Worm (Caenorhabditis elegans) whole organism, L4/young adult: Measurements from ENCODE around the gene gmeb-3.

Source experiments
- W03F9.2 ChIP-seq: fragments of 150-350 bp; optimal IDR thresholded peaks from 2 replicates; lab custom pipeline; 2014; ENCODE audit warnings: missing biosample characterization, missing genetic modification characterization
- dao-5 ChIP-seq: sonication (generic microtip); optimal IDR thresholded peaks from 2 replicates; lab custom pipeline; 2016; ENCODE audit warnings: missing genotype, missing genetic modification characterization, moderate library complexity, missing compliant biosample characterization
- him-1 ChIP-seq: sonication (generic microtip); optimal IDR thresholded peaks from 2 replicates; lab custom pipeline; 2016; ENCODE audit warnings: missing genotype, missing genetic modification reagents, missing genetic modification characterization, missing compliant biosample characterization

Gene gmeb-3

DNA sequence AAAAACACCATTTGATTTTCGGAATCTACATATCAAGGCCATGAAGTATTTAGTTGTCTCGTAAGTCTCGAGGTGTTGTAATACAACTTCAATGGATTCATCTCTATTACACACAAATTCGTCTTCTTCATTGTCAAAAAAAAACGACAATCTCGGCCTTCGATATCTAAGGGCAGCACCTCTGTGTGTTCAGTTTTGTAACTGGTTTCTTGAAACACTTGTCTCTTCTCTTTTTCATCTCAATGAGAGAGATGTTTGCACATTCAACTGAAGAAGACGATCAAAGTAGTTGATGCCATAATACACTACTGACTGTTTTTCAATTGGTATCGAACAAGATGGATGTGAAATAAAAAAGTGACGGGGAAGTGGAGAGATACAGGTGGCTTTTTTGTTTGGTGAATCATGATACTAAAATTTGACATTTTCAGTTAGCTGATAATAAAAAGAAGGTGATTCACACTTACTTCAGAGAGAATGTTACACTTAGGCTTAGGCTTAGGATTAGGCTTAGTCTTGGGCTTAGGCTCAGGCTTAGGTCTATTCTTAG is 43.1 kb downstream of the gmeb-3 start:
- TF ChIP-seq dao-5 (no peak), him-1 (tag; lab: Kevin White, UChicago) (no peak), W03F9.2 (no peak)

DNA sequence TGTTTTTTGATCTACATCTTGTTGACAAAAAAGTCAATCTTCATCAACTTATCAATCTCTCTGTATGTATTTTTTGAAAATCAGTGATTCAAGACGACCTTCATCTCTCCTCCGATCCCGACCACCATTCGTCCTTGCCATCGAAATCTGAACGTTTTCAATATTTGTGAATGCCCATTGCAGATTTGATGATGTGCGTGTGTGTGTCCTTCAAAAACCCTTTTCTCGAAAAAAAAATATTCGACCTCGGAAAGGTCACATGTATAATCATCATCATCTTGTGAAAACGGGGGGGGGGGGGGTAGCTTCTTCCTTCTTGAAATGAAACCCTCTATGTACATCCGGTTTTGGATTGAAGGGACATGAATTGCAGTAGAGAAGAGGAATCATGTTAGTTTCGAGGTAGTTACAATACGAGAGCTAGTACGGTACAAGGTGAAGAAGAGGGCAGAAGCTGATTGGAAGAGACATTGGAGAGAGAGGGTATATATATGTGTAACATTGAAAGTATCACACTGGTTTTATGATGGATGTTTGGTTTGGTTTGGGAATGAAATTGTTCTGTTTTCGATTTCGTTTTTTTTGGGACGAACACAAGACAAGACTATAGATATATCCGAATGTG is 44.2 kb downstream of the gmeb-3 start:
- TF ChIP-seq dao-5 (no peak), W03F9.2 (no peak), him-1 (tag; lab: Kevin White, UChicago) (no peak)

DNA sequence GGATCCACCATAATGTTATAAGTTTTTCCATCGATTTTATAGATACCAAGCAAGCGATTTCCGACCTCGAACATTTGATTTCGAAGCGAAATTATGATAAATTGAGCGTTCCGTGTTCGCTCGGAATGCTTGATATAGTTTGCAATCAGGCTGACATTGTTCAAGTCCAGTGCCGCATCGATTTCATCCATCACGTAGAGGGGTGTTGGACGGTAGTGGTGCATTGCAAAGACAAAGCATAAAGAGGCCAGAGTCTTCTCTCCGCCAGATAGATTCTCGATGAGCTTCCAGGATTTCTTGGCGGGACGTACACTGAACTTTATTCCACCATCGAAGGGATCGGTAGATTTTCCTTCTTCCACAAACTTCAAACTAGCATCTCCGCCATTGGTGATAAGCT is 46.1 kb downstream of the gmeb-3 start:
- TF ChIP-seq him-1 (tag; lab: Kevin White, UChicago) = no peak
- no peak for TF ChIP-seq W03F9.2
- no peak for TF ChIP-seq dao-5

DNA sequence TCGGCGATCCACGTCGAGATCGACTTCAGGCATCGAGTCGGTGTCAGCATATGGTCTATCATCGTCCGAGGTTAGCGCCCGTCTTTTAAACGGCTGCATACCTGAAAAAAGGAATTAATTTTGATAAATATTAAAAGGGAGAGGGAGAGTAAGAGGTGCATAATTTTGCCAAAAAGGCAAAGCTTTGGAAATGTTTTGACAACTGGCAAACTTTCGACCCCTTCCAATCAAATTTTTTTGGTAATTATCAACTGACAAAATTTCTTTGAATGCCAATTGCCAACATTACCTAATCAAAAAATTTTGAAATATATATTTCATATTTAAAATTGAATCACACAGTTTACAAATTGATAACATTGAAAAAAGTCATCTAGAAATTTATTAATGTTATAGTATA is 51.3 kb downstream of the gmeb-3 start, which contains the start of gene dpy-27:
TSS of gene dpy-27 (minus strand) at position 101 of the 400 bp plus-strand sequence.
- no peak for TF ChIP-seq W03F9.2
- TF ChIP-seq him-1 (tag; lab: Kevin White, UChicago) = no peak
- no peak for TF ChIP-seq dao-5
